Fruit fly (Drosophila melanogaster) whole organism, prepupa: ENCODE measurements around the gene CG32022.

Source experiments
- CG31627 ChIP-seq: fragments of 200-800 bp; sonication (Bioruptor generic); optimal IDR thresholded peaks from 3 replicates; lab custom pipeline; 2016; ENCODE audit warnings: missing biosample characterization, missing genetic modification characterization
- Ets21C ChIP-seq: fragments of 200-800 bp; sonication (Bioruptor generic); optimal IDR thresholded peaks from 3 replicates; lab custom pipeline; 2016; ENCODE audit warnings: missing biosample characterization, missing genetic modification characterization

DNA sequence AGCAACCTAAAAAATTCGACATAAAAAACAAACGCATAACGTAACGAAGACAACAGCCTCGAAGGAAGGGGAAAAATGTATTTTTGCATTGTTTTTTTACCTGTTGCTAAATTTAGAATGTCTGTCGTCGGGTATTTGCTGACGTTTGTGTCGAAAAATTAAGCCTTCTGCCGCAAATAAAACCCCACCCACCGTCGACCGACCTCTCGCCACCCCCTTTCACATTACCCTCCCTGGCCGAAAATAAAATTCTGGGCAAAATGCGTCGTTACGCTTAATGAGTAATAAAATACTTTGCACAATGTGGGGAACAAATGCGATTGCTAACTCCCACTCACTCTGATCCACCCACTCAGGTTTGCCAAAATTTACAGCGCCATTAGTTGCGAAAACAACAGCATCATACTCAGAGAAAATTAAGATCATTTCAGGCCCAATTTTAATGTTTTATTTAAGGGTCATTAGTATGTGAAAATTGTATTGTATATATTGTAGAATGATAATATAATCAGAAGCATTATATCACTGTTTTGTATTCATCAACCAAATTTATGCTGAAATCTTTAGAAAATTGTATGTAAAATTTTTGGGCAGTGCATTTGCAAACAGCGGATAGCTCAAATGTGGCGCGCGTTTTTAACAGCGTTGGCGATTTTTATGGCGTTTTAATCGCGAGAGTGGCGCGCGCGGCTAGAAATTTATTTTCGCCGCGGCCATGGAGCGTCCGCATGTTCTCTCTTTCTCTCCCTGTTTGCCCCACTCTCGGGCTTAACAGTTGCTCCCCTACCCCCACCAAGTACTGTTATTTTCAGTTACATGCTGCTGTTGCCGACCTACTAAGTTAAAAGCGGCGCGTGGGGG, 48.6 kb downstream of the CG32022 start:
- peak; percentile 55 for TF ChIP-seq CG31627 (GFP tag; lab: Kevin White, UChicago)
- TF ChIP-seq Ets21C: peak; percentile 61
